Worm (Caenorhabditis elegans): Measurements from ENCODE around the gene vamp-8.

- TF ChIP-seq ama-1 (optimal IDR thresholded peaks at IDR 0.05) (no peak), ets-7 (tag; optimal IDR thresholded peaks at IDR 0.05) (no peak), tbx-11 (GFP tag; IDR thresholded peaks at IDR 0.05) (no peak), F13C5.2 (tag; optimal IDR thresholded peaks at IDR 0.05) (no peak), scrt-1 (GFP tag; IDR thresholded peaks at IDR 0.05) (no peak), hmg-4 (GFP tag; optimal IDR thresholded peaks at IDR 0.05) (no peak), aly-1 (tag; optimal IDR thresholded peaks at IDR 0.05) (no peak)
Observed at ce11 chrIV:13865172-13865571, at the start of gene vamp-8.
